Fruit fly (Drosophila melanogaster) whole organism, embryonic: ENCODE measurements around the gene mTerf3.
A peak's percentile ranks its signal among the peaks of the same experiment; 100 is the strongest.

Source experiments
- Atf6 ChIP-seq: fragments of 200-800 bp; sonication (Bioruptor generic); IDR thresholded peaks from 2 replicates; pipeline ENCODE4 v1.3.6; 2022; ENCODE audit warnings: missing biosample characterization, missing genetic modification characterization
- CG17361 ChIP-seq: fragments of 200-800 bp; sonication (Bioruptor generic); IDR thresholded peaks from 3 replicates; pipeline ENCODE4 v1.3.6; 2022; ENCODE audit warnings: missing biosample characterization, missing genetic modification characterization
- CG17612 ChIP-seq: fragments of 200-800 bp; sonication (Bioruptor generic); IDR thresholded peaks from 2 replicates; pipeline ENCODE4 v1.3.6; 2022; ENCODE audit warnings: missing biosample characterization, missing genetic modification characterization
- CG3065 ChIP-seq: fragments of 200-800 bp; sonication (Bioruptor generic); optimal IDR thresholded peaks from 2 replicates; lab custom pipeline; 2016; ENCODE audit warnings: missing biosample characterization, missing genetic modification characterization
- CG7839 ChIP-seq: fragments of 200-800 bp; sonication (Bioruptor generic); optimal IDR thresholded peaks from 3 replicates; lab custom pipeline; 2018; ENCODE audit warnings: missing biosample characterization, mild to moderate bottlenecking, missing genetic modification characterization, moderate library complexity
- CG9817 ChIP-seq: fragments of 200-800 bp; sonication (Bioruptor generic); optimal IDR thresholded peaks from 2 replicates; lab custom pipeline; 2018; ENCODE audit warnings: missing biosample characterization, mild to moderate bottlenecking, missing genetic modification characterization, moderate library complexity
- H15 ChIP-seq: fragments of 200-800 bp; sonication (Bioruptor generic); IDR thresholded peaks from 3 replicates; pipeline ENCODE4 v1.3.6; 2022; ENCODE audit warnings: missing biosample characterization, missing genetic modification characterization
- Med ChIP-seq: fragments of 200-800 bp; sonication (Bioruptor generic); peaks from one replicate; lab custom pipeline; 2016; ENCODE audit warnings: missing biosample characterization, missing genetic modification characterization, mild to moderate bottlenecking, inconsistent platforms, moderate library complexity
- Oli ChIP-seq: fragments of 200-800 bp; sonication (Bioruptor generic); optimal IDR thresholded peaks from 2 replicates; lab custom pipeline; 2018; ENCODE audit warnings: missing biosample characterization, mild to moderate bottlenecking, missing genetic modification characterization, moderate library complexity
- gro ChIP-seq: fragments of 200-800 bp; sonication (Bioruptor generic); optimal IDR thresholded peaks from 2 replicates; lab custom pipeline; 2016; ENCODE audit warnings: missing biosample characterization, missing genetic modification characterization

- TF ChIP-seq Oli (tag; lab: Kevin White, UChicago) (no peak), gro (GFP tag; lab: Kevin White, UChicago) (no peak), CG17361 (GFP tag; lab: Robert Waterston, UW) (peak; percentile 40; the same call in 1 of the 3 replicates), H15 (no peak), CG17612 (no peak), CG3065 (GFP tag; lab: Kevin White, UChicago) (no peak), Med (peak; percentile 74), CG9817 (tag; lab: Kevin White, UChicago) (peak; percentile 3), Atf6 (GFP tag; lab: Robert Waterston, UW) (no peak), CG7839 (tag; lab: Kevin White, UChicago) (no peak)
These were observed at the start of gene mTerf3, which contains the start of gene CG5104 for dm6 chr3L:20520687-20521169.
